Worm (Caenorhabditis elegans): Measurements from ENCODE around the gene M110.7.

Gene M110.7

DNA sequence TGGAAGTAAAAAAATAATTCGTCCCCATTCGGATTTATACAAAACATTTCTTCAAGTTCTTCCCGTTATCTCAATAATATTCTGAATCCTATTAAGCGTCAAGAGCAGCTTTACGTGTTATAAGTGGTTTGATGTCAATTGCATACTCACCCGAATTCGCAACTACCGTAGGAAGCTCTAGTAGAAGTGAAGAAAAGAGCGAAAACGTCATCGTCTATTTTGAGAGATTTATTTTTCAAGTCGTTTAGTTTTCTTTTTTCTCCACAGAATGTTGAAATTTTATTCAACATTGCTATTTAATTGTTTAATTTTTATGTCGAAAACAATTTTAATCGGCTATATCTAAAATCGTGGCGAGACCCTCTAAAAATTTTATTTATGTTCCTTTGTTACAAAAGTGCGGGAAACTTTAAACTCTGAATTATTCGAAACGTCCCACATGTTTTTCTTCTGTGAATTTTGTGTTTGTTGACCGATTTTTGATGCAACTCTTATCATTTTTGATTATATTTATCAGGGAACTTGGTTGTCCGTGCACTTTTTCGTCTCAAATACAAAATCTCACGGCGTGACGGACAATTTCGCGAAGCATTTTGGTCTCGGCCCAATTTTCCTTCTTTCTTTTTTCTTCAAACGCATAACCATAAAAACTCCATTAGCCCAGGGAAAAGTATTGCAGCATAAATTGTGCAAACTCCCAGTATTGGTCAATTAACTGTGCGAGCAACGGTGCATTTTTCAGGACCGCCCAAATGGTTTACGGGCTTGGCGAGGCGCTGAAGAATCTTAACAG, 37.5 kb downstream of the M110.7 start, which contains the start of gene tdc-1:
Gene tdc-1, plus strand, starts transcription at position 743 of the 793 bp plus-strand sequence.
- TF ChIP-seq elt-2 (tag; optimal IDR thresholded peaks at IDR 0.05), result no peak
- no peak for TF ChIP-seq nhr-11 (tag; optimal IDR thresholded peaks at IDR 0.05)
- TF ChIP-seq aly-2 (tag; optimal IDR thresholded peaks at IDR 0.05), result no peak
- no peak for TF ChIP-seq nhr-25 (tag; optimal IDR thresholded peaks at IDR 0.05)
- TF ChIP-seq mdl-1 (tag; optimal IDR thresholded peaks at IDR 0.05), result no peak
- TF ChIP-seq unc-62 (GFP tag; optimal IDR thresholded peaks at IDR 0.05), result no peak
- TF ChIP-seq lin-39 (tag; optimal IDR thresholded peaks at IDR 0.05), result no peak
- TF ChIP-seq fkh-2 (tag; optimal IDR thresholded peaks at IDR 0.05), result no peak
- TF ChIP-seq snpc-4 (tag; optimal IDR thresholded peaks at IDR 0.05), result no peak
- TF ChIP-seq ama-1 (optimal IDR thresholded peaks at IDR 0.05), result no peak
- TF ChIP-seq ceh-16 (tag; optimal IDR thresholded peaks at IDR 0.05), result no peak
- TF ChIP-seq pqm-1 (tag; optimal IDR thresholded peaks at IDR 0.05), result no peak

ce11 chrII:8273060-8273459, 40.5 kb downstream of the M110.7 start:
- TF ChIP-seq elt-1 (tag; optimal IDR thresholded peaks at IDR 0.05) (no peak), nhr-25 (tag; optimal IDR thresholded peaks at IDR 0.05) (no peak), pha-4 (tag; optimal IDR thresholded peaks at IDR 0.05) (no peak), nhr-12 (tag; optimal IDR thresholded peaks at IDR 0.05) (no peak), egl-5 (tag; optimal IDR thresholded peaks at IDR 0.05) (no peak), eor-1 (tag; optimal IDR thresholded peaks at IDR 0.05) (no peak), nhr-43 (tag; optimal IDR thresholded peaks at IDR 0.05; ENCODE audit: poor library complexity, severe bottlenecking) (no peak), jun-1 (tag; optimal IDR thresholded peaks at IDR 0.05) (no peak), daf-12 (tag; optimal IDR thresholded peaks at IDR 0.05) (no peak), hmg-11 (tag; optimal IDR thresholded peaks at IDR 0.05) (no peak), fkh-10 (GFP tag; optimal IDR thresholded peaks at IDR 0.05) (no peak), ceh-9 (tag; optimal IDR thresholded peaks at IDR 0.05) (no peak), lin-15B (tag; optimal IDR thresholded peaks at IDR 0.05) (no peak), ceh-82 (tag; optimal IDR thresholded peaks at IDR 0.05) (no peak), elt-3 (tag; optimal IDR thresholded peaks at IDR 0.05) (no peak), nhr-77 (tag; optimal IDR thresholded peaks at IDR 0.05) (no peak), ztf-4 (tag; optimal IDR thresholded peaks at IDR 0.05) (no peak), mml-1 (tag; optimal IDR thresholded peaks at IDR 0.05) (no peak), nhr-76 (tag; optimal IDR thresholded peaks at IDR 0.05) (no peak)

DNA sequence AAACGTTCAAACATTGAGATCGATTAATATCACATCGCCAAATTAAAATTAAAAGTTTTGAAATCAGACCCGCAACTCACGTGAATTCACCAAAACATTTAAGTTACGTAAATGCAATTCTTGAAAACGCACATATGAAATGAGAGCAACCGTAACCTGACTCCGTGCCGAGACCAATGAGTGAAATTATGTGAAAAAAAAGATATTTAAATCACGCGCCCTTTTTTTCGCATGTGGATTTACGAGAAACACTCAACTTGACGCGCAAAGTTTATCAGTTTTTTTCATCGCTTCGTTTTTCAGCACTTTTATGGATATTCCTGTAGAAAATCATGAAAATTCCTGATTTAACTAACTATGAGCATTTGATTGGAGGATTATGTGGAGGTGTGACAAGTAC, 43.5 kb downstream of the M110.7 start, which contains the start of the genes gei-14 and slc-25A32:
Gene gei-14, minus strand, starts transcription at position 175 of the 400 bp plus-strand sequence.
Gene slc-25A32, plus strand, starts transcription at position 242 of the 400 bp plus-strand sequence.
- TF ChIP-seq lin-15B (tag; optimal IDR thresholded peaks at IDR 0.05), result peak; percentile 67
- TF ChIP-seq skn-1 (tag; optimal IDR thresholded peaks at IDR 0.05), result no peak
- TF ChIP-seq nfya-1 (tag; optimal IDR thresholded peaks at IDR 0.05; ENCODE audit: insufficient read depth), result peak; percentile 56
- TF ChIP-seq pha-4 (tag; optimal IDR thresholded peaks at IDR 0.05), result no peak
- peak; percentile 50 for TF ChIP-seq egl-5 (tag; optimal IDR thresholded peaks at IDR 0.05)
- TF ChIP-seq R02D3.7 (tag; optimal IDR thresholded peaks at IDR 0.05), result peak; percentile 94
- no peak for TF ChIP-seq snpc-4 (tag; optimal IDR thresholded peaks at IDR 0.05)
- no peak for TF ChIP-seq jun-1 (tag; optimal IDR thresholded peaks at IDR 0.05)

DNA sequence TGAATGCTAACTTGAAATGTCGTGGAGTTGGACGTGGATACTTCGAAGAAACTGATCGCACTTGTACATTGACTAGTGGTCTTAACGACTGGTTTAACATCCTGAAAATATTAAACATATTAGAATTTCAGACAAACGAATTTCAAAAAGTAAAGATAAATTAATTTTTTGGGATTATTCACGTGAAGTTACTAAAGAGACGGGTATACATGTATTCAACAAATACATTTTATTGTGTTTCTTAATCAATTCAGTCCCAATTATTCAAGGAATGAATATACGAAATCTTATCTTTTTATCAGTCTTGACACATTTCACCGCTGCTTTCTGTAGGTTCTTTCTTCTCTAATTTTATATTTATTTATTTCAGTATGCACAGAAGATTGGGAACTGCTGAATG, 45.8 kb downstream of the M110.7 start, which contains the start of the genes mrpl-10 and clec-142:
Gene mrpl-10, minus strand, starts transcription at position 101 of the 400 bp plus-strand sequence.
Gene clec-142, plus strand, starts transcription at position 264 of the 400 bp plus-strand sequence.
- no peak for TF ChIP-seq lin-39 (tag; optimal IDR thresholded peaks at IDR 0.05)
- TF ChIP-seq elt-3 (tag; optimal IDR thresholded peaks at IDR 0.05), result no peak
- TF ChIP-seq ztf-11 (tag; optimal IDR thresholded peaks at IDR 0.05), result no peak
- no peak for TF ChIP-seq ceh-16 (tag; optimal IDR thresholded peaks at IDR 0.05)
- no peak for TF ChIP-seq nhr-43 (tag; optimal IDR thresholded peaks at IDR 0.05; ENCODE audit: poor library complexity, severe bottlenecking)
- no peak for TF ChIP-seq ztf-4 (tag; optimal IDR thresholded peaks at IDR 0.05)
- TF ChIP-seq unc-39 (tag; optimal IDR thresholded peaks at IDR 0.05), result no peak
- TF ChIP-seq nhr-23 (tag; optimal IDR thresholded peaks at IDR 0.05), result no peak
- no peak for TF ChIP-seq nfya-1 (tag; optimal IDR thresholded peaks at IDR 0.05; ENCODE audit: insufficient read depth)
- no peak for TF ChIP-seq ama-1 (optimal IDR thresholded peaks at IDR 0.05)
- TF ChIP-seq ceh-9 (tag; optimal IDR thresholded peaks at IDR 0.05), result no peak
- no peak for TF ChIP-seq unc-62 (GFP tag; optimal IDR thresholded peaks at IDR 0.05)
- TF ChIP-seq nhr-67 (tag; optimal IDR thresholded peaks at IDR 0.05), result no peak
- no peak for TF ChIP-seq nhr-25 (tag; optimal IDR thresholded peaks at IDR 0.05)
- no peak for TF ChIP-seq mml-1 (tag; optimal IDR thresholded peaks at IDR 0.05)
- no peak for TF ChIP-seq tbx-2 (tag; optimal IDR thresholded peaks at IDR 0.05)
- no peak for TF ChIP-seq elt-2 (tag; optimal IDR thresholded peaks at IDR 0.05)
- TF ChIP-seq ZK546.5 (tag; optimal IDR thresholded peaks at IDR 0.05), result no peak
